Fruit fly (Drosophila melanogaster) whole organism, adult: Measurements from ENCODE around the gene Rnmt.

Experiments used
- CG14711 ChIP-seq: fragments of 200-800 bp; sonication (Bioruptor generic); optimal IDR thresholded peaks from 2 replicates; lab custom pipeline; 2018; ENCODE audit warnings: missing biosample characterization, mild to moderate bottlenecking, missing genetic modification characterization, moderate library complexity
- CG1620 ChIP-seq: fragments of 200-800 bp; sonication (Bioruptor generic); optimal IDR thresholded peaks from 2 replicates; lab custom pipeline; 2016; ENCODE audit warnings: missing biosample characterization, missing genetic modification characterization
- CG7045 ChIP-seq: fragments of 200-800 bp; sonication (Bioruptor generic); optimal IDR thresholded peaks from 2 replicates; lab custom pipeline; 2017; ENCODE audit warnings: missing biosample characterization, mild to moderate bottlenecking, missing genetic modification characterization
- CG7101 ChIP-seq: fragments of 200-800 bp; sonication (Bioruptor generic); optimal IDR thresholded peaks from 2 replicates; lab custom pipeline; 2018; ENCODE audit warnings: missing biosample characterization, mild to moderate bottlenecking, missing genetic modification characterization, moderate library complexity
- Hr96 ChIP-seq: fragments of 200-800 bp; sonication (Bioruptor generic); optimal IDR thresholded peaks from 2 replicates; lab custom pipeline; 2016; ENCODE audit warnings: missing biosample characterization, missing genetic modification characterization
- Mnt ChIP-seq: fragments of 200-800 bp; sonication (Bioruptor generic); optimal IDR thresholded peaks from 2 replicates; lab custom pipeline; 2016; ENCODE audit warnings: missing biosample characterization, mild to moderate bottlenecking, missing genetic modification characterization
- bab1 ChIP-seq: fragments of 200-800 bp; sonication (Bioruptor generic); optimal IDR thresholded peaks from 3 replicates; lab custom pipeline; 2019; ENCODE audit warnings: missing biosample characterization, mild to moderate bottlenecking, missing genetic modification characterization, moderate library complexity
- cic ChIP-seq: fragments of 200-800 bp; sonication (Bioruptor generic); optimal IDR thresholded peaks from 2 replicates; lab custom pipeline; 2017; ENCODE audit warnings: missing biosample characterization, mild to moderate bottlenecking, missing genetic modification characterization, moderate library complexity
- kay ChIP-seq: fragments of 200-800 bp; sonication (Bioruptor generic); peaks from one replicate; lab custom pipeline; 2016; ENCODE audit warnings: missing biosample characterization, missing genetic modification characterization, borderline replicate concordance
- ovo ChIP-seq: fragments of 200-800 bp; sonication (Bioruptor generic); optimal IDR thresholded peaks from 2 replicates; lab custom pipeline; 2016; ENCODE audit warnings: missing biosample characterization, missing genetic modification characterization
- pad ChIP-seq: fragments of 200-800 bp; sonication (Bioruptor generic); optimal IDR thresholded peaks from 3 replicates; lab custom pipeline; 2017; ENCODE audit warnings: missing biosample characterization, missing genetic modification characterization, mild to moderate bottlenecking, moderate library complexity, missing genetic modification reagents

dm6 chr2L:14972836-14973235, 36.9 kb upstream of the Rnmt start:
- TF ChIP-seq CG1620 (no peak), CG14711 (tag; lab: Kevin White, UChicago) (no peak), kay (GFP tag; lab: Kevin White, UChicago) (no peak), pad (GFP tag; lab: Kevin White, UChicago) (no peak), cic (no peak), ovo (no peak), CG7101 (no peak), CG7045 (no peak), Mnt (GFP tag; lab: Kevin White, UChicago) (no peak), Hr96 (GFP tag; lab: Kevin White, UChicago) (no peak), bab1 (GFP tag; lab: Kevin White, UChicago) (no peak)
